Worm (Caenorhabditis elegans) whole organism, mixed stage, embryonic: Measurements from ENCODE around the gene C49F5.6.

ENCODE experiments used
- blmp-1 ChIP-seq: fragments of 150-350 bp; optimal IDR thresholded peaks from 2 replicates; lab custom pipeline; 2014; ENCODE audit warnings: missing biosample characterization, missing genetic modification characterization
- nhr-76 ChIP-seq: sonication (generic microtip); optimal IDR thresholded peaks from 2 replicates; lab custom pipeline; 2017; ENCODE audit warnings: missing biosample characterization, missing genetic modification characterization

- no peak for TF ChIP-seq nhr-76 (tag; lab: Kevin White, UChicago)
- no peak for TF ChIP-seq blmp-1
Observed at ce11 chrX:11959838-11960237, 28.3 kb upstream of the C49F5.6 start, which contains the start of gene C49F5.8.
